Fruit fly (Drosophila melanogaster): Measurements from ENCODE around the gene Npc2b.
A peak's percentile ranks its signal among the peaks of the same experiment; 100 is the strongest.

Gene Npc2b

DNA sequence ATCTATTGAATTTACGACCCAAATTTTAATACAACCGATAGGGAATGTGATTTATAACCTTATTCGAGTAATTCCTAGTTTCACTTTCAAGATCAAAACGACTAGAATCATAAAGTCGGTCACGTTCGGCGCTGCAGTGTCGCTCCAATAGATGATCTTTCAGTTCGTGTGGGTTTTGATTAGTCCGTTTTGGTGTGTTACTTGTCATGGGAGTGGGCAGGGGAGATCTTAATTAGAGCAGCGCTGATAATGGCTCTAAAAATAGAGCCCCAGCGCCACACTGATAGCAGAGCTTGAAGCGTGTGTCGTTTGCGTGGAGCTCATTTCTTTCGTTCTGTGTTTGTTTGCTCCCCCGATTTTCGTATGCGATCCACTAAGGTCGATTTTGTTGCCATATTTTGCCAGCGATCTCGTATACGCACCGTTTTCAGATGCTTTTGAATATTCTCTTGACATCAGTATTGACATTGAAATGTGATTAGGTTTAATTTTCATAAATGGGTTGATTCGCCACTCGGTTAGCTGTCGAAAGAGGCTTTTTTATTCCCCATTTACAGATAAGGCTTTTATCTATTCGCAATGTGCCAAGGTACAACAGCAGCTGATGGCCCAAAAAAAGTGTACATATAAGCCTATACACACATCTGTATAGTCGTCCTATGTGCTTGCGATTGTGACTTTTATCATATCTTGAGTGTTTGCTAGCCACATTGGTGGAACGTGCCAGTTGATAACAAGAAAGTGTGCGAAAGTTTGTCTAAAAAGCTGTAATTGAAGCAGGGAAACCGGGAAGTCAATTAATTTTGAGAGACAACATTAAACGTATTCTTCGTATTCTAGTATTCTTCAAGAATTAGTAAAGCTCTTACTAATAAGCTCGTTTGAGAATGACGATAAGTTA, 30.5 kb upstream of the Npc2b start:
- TF ChIP-seq CG17801 (GFP tag; optimal IDR thresholded peaks at IDR 0.05; ENCODE audit: partially characterized antibody) = no peak

DNA sequence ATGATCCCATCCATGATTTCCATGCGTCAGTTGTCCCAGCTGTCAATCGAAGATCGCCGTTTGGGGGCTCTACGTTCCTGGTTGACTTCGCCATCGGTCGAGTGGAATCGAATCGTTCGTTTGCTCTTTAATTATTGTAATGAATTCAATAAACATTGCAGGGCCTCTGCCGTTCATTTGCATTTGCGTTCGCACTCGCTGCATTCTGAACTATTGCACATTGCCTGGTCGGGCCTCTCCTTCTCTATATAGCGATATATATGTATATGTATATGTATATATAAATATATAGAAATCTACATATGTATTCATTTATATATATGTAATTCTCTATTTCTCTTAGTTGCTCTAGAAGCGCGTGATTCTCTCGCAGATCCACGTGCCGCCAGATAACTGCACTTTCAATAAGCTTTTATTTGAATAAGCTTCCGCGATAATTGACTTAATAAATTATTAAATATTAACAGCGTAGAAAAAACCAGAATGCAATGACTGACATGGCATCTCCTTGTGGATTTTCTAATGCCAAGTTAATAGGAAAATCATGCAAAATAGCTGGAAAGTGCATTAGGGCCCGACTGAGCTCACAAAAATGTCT, 29.5 kb upstream of the Npc2b start:
- no peak for TF ChIP-seq CG17801 (GFP tag; optimal IDR thresholded peaks at IDR 0.05; ENCODE audit: partially characterized antibody)

DNA sequence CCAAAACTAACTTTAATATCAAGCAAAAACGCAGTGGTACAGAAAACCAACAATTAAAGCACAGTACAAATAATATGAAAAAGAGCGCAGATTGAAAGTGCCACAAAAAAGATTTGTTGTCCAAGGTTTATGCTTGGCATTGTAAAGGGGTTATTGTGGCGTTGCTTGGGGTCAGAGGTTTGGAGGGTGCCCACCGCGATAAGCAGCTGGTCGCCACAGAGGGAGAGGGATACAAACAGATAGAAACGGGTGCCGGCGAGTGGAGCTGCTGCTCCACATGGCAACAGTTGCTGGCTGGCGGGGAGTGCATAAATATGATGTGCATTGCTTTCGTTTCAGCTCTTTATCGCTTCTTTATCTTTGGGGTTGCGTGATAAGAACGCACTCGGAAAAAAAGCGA, 28.9 kb upstream of the Npc2b start:
- no peak for TF ChIP-seq CG17801 (GFP tag; optimal IDR thresholded peaks at IDR 0.05; ENCODE audit: partially characterized antibody)

DNA sequence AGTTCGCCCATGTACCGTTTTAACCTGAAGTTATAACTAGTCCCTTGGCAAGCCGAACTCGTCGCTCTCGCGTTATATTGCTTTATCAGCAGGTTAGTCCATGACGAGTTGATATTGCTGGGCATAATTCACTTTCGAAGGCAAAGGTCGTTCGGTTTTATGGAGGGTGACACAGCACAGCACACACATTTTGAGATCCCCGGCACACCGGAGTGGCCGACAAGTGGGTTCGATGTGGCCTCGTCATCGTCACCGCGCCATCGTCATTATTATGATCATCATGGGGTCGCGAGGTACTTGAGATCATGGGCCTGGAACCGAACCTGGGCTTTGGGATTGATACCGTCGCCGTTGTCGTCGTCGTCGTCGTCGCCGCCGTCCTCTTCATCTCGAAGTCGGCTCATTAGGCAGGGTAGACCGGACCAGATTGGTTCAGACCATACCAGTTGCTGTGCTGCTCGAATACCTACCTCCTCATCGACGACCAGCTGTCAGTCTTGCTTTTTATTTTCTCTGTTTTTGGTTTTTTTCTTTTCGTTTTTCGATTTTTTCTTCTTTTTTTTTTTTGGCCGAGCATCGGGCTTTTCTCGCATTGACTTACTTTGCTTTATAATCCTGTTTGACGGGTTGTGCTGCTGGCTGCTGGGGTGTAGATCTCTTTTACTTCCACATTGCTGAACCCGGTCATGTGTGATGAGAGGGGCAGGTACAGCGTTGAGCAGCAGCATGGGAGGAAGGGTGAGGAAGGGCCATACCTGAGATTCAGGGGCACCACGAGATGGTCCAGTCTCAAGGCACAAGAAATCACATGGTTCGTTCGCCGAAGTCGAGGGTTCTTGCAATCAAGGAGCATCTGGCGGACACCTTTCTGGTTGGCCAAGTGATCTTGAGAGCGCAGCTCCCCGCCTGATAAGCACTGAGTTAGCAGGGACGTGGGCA, 28.0 kb upstream of the Npc2b start:
- no peak for TF ChIP-seq CG17801 (GFP tag; optimal IDR thresholded peaks at IDR 0.05; ENCODE audit: partially characterized antibody)

DNA sequence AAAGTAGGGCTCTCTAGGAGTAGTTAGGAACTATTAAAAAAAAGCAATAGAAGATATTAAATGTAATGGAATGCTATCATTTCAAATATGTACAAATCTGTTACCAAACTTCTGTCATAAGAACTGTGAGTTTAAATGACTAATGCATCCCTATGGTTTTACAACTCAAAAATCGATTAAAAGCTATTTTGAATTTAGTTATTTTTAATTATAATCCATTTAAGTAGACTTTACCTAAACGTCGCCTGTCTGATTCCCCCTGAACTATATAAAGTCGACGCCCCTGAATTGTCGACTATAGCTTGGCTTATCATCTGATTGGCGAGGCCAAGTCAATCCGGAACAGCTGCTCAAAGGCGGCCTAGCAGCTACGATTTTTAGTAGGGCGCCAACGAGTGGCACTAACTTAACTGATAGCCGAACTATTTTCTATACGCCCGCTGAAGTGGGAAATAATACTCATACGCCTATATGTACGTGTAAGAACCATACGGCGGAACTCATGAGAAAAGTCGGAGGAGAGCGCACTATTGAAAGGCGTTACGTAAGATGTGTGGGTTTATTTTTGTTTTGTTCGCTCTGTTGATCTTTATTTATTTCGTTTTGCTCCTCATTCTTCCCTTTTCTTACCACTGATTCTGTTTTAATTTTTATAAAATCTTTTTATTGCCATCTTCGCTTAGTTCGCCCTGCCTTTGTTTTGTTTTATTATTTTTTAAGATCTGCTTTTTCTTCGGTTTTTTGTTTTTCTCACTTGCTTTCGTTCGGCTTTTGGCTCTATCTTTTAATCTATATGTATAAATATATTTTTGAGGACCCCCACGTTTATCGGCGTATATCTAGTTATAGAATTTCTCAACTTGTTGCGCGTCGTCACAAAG, 27.1 kb upstream of the Npc2b start:
- TF ChIP-seq CG17801 (GFP tag; optimal IDR thresholded peaks at IDR 0.05; ENCODE audit: partially characterized antibody) = no peak

DNA sequence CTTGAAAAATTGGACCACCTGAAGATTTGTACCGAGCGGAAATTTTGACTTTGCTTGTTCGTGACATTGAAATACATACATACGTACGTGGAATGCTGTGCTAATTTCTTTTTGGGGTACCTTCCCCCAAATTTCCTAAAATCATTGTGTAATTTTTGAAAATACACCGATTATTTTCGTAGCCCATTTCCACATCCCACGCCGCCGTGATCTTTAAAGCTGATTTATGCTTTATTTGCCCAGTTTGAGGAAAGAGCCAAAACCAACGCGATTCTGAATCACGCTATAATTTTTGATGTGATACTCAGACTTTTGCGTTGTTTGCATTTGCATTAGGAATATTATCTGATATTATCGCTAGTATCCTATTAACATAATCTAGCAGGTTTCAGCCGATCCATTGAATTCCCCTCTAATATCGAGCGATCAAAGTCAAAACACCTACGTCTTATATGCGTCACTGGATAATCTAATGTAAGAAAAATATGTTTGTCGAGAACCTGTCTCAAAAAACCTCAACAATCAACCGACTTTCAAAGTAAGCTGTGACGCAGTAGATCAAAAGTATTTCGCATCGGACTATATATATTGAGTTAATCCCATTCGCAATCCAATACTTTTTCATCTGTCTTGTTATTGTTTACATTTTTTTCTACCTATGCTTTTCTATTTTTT, 26.3 kb upstream of the Npc2b start:
- TF ChIP-seq CG17801 (GFP tag; optimal IDR thresholded peaks at IDR 0.05; ENCODE audit: partially characterized antibody) = no peak

DNA sequence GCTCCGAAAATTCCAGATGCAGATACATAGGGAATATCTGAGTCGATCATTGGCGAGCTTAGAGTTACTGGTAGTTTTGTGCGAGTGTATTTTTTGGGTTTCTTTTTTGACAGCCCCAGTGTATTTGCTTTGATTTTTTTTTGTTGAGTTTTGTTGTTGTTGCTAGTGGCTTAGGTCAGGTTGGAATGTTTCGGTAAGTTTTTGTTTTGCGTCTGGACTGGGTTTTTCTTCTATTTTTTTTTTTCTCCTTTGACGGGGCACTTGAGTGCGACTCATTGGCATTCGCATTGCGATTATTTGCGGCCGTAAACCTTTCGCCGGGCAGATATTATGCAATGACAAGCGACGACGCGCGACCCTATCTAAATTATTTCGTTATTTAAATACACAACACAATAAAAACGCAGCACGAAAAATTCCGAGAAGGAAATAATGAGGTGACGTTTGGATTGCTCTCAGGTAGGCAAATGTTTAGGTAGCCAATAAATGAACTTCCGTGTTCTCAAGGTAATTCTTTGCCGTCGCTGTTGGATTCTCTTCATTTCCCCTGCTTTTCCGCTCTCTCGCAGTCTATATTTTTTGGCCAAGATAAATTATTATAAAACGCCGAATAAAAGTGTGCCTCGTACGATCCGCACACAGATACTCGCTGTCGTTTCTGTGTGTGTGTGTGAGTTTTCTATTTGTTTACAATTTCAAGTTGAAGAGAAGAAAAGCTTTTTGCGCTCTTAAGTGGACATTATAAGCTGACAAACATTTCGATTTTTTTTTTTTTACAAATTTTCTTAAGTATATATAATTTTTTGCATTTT, 25.0 kb upstream of the Npc2b start:
- peak; percentile 17 for TF ChIP-seq CG17801 (GFP tag; optimal IDR thresholded peaks at IDR 0.05; ENCODE audit: partially characterized antibody)

DNA sequence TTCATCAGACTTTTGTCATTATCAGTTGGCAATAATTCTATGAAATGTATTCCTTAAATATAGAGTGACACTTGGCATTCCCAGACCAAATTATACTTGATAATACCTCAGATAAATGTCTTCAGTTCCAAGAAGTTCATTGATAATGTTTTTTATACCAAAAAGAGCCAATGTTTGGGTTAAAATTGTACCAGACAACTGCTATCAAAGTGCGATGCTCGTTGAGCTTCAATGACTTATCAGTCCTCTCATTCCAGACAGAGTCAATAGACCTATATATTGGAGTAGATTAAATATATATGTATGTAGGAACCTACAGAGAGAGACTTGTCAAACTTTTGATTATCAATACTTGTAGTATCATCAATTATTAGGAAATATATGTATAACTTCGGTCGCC, 24.1 kb upstream of the Npc2b start:
- no peak for TF ChIP-seq CG17801 (GFP tag; optimal IDR thresholded peaks at IDR 0.05; ENCODE audit: partially characterized antibody)

DNA sequence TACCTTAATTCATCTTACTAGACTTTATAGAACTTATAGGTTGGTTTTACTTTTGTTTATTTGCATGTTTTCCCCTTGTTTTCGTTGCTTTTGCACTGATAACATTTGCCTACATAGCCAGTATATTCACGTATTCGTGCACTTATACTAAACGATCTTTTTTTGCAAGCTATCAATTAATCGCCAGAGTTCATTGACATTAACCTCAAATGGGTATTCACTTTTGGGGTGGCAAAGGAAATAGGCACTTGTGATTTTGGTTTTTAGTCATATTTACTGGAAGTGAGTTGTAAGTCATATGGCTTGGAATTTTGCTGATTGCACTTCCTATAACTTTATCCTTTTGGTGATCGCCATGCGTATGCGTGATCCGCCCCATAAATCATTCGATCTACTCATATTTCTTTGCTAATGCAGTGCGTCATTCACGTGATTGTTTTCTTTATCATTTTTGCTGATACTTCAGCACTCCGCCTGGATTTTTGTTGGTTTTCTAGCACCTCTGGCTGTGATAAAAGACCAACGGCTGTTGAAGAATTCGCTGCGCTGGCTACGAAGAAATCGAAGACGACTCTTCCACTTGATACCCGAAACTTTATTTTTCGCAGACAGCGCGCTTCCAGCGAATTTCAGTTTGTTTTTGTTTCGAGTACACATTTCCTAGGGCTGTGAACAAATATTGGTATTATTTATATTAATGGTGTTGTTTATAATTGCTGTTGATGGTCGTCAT, 21.2 kb upstream of the Npc2b start:
- no peak for TF ChIP-seq CG17801 (GFP tag; optimal IDR thresholded peaks at IDR 0.05; ENCODE audit: partially characterized antibody)

DNA sequence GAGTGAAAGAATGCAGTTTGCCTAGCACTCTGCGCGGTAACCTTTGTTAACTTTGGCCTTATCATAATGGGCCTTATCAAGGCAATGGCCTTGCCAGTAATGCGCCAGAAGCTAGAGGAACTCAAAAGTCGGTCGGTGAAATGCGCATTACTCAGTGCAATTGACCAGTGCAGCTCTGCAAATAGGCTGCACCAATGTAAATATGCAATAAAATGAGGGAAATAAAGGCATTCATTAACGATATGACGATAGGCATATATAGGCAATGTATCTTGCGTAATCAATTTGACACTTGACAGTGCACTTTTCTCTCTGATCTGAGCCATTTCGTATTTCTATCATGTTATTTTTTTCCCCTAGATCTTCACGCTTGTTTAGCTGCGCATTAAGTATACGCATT, 19.2 kb upstream of the Npc2b start:
- TF ChIP-seq CG17801 (GFP tag; optimal IDR thresholded peaks at IDR 0.05; ENCODE audit: partially characterized antibody) = no peak

DNA sequence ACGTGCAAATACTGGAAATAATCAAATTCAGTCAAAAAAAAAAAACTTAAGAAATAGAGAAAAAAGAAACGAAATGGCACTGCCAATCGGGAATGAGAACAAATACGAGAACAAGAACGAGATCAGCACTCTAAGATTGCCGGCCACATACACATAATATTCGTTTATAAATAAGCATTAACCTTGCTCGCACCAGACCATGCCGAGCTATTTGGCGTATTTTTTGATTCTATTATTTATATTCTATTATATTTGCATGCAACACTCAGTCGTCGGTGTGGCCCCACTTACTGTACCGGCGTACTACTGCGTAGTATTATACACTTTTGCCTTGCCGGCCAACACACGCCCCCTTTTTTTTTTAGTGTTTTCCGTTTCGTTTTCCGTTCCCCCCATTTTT, 18.7 kb upstream of the Npc2b start:
- TF ChIP-seq CG17801 (GFP tag; optimal IDR thresholded peaks at IDR 0.05; ENCODE audit: partially characterized antibody) = no peak

DNA sequence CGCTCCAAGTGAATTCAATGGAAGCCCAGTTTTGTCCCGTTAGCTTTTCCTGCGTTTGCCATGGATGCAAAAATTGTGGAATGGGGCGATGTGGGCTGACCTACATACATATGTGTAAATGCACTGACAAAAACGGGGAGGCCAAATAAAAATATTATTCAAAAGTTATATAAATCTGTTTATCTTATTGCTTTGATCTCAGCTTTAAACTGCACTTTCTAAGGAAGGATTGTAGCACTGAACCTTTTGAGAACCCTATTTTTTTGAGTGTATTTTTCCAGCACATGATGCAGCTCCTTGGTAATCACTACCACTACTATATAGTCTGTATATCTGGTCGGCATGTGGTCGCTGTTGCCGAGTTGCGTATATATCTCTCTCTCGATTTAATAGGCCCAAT, 12.3 kb upstream of the Npc2b start:
- TF ChIP-seq CG17801 (GFP tag; optimal IDR thresholded peaks at IDR 0.05; ENCODE audit: partially characterized antibody) = no peak
